Fruit fly (Drosophila melanogaster): ENCODE results near the gene CG17186.
A peak's percentile ranks its signal among the peaks of the same experiment; 100 is the strongest.

CG17186 gene

DNA sequence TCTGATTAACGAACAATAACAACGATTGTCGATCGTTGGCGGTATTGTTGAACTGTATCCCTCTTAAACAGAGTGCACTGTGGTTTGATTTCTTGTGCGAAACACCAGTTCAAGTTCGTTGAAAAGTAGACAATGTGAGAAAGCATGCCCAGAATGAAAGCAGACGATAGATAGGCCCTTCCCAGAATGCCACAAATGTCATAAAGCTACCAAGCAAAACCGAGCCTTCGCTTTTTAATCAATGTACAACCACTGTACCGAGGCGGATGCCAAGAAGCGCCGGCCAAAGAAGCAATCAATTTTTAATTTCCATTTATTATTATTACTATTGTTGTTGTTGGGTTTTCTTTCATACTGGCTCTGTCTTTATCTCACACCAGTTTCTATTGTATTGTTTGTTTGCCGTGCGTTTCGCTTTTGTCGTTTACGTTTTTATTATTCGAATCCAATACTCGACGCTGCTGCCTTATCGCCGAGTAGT lies 31.6 kb upstream of the CG17186 start (continued):
- peak; percentile 78 for TF ChIP-seq Optix (GFP tag; IDR thresholded peaks at IDR 0.05)
- peak; percentile 26 for TF ChIP-seq wek (GFP tag; optimal IDR thresholded peaks at IDR 0.05)
- peak; percentile 64 for TF ChIP-seq Ssrp (tag; optimal IDR thresholded peaks at IDR 0.05)
- TF ChIP-seq Elba2 (GFP tag; optimal IDR thresholded peaks at IDR 0.05): no peak
- no peak for TF ChIP-seq pita (GFP tag; optimal IDR thresholded peaks at IDR 0.05)
- peak; percentile 76 for TF ChIP-seq maf-S (GFP tag; optimal IDR thresholded peaks at IDR 0.05)
- peak; percentile 51 for TF ChIP-seq luna (GFP tag; optimal IDR thresholded peaks at IDR 0.05)
- TF ChIP-seq gem (tag; optimal IDR thresholded peaks at IDR 0.05): peak; percentile 89
- TF ChIP-seq CrebB (tag; optimal IDR thresholded peaks at IDR 0.05): peak; percentile 71
- no peak for TF ChIP-seq Hmx (GFP tag; optimal IDR thresholded peaks at IDR 0.05)
- peak; percentile 56 for TF ChIP-seq run (tag; optimal IDR thresholded peaks at IDR 0.05)
- TF ChIP-seq grau (tag; optimal IDR thresholded peaks at IDR 0.05): peak; percentile 86
- TF ChIP-seq odd (GFP tag; optimal IDR thresholded peaks at IDR 0.05): peak; percentile 79
- TF ChIP-seq Atf-2 (GFP tag; optimal IDR thresholded peaks at IDR 0.05): peak; percentile 76
- TF ChIP-seq CG14667 (GFP tag; IDR thresholded peaks at IDR 0.05): peak; percentile 84
- TF ChIP-seq CG3407 (GFP tag; optimal IDR thresholded peaks at IDR 0.05): peak; percentile 63
- peak; percentile 65 for TF ChIP-seq CG9817 (tag; optimal IDR thresholded peaks at IDR 0.05)
- no peak for TF ChIP-seq unc-4 (GFP tag; IDR thresholded peaks at IDR 0.05; ENCODE audit: partially characterized antibody)
- peak; percentile 89 for TF ChIP-seq E2f1 (GFP tag; IDR thresholded peaks at IDR 0.05)
- peak; percentile 80 for TF ChIP-seq CG16863 (GFP tag; optimal IDR thresholded peaks at IDR 0.05)
- TF ChIP-seq CG1603 (tag; optimal IDR thresholded peaks at IDR 0.05): peak; percentile 90
- TF ChIP-seq CG14050 (GFP tag; IDR thresholded peaks at IDR 0.05): peak; percentile 84
- TF ChIP-seq zf30C (GFP tag; optimal IDR thresholded peaks at IDR 0.05): no peak
- peak; percentile 76 for TF ChIP-seq oc (tag; optimal IDR thresholded peaks at IDR 0.05)
- peak; percentile 82 for TF ChIP-seq CG1647 (GFP tag; optimal IDR thresholded peaks at IDR 0.05)
- TF ChIP-seq CG11093 (GFP tag; IDR thresholded peaks at IDR 0.05): 0 out of 3 replicates have a peak, but pooled peaks have one; percentile 44
- peak; percentile 72 for TF ChIP-seq B-H1 (GFP tag; IDR thresholded peaks at IDR 0.05)
- no peak for TF ChIP-seq CG8478 (optimal IDR thresholded peaks at IDR 0.05)
- TF ChIP-seq chm (GFP tag; IDR thresholded peaks at IDR 0.05): peak; percentile 87
- peak; percentile 41 for TF ChIP-seq CG13894 (tag; optimal IDR thresholded peaks at IDR 0.05)
- peak; percentile 17 for TF ChIP-seq Hey (tag; optimal IDR thresholded peaks at IDR 0.05)
- TF ChIP-seq Poxn (GFP tag; IDR thresholded peaks at IDR 0.05): peak; percentile 71
- peak; percentile 55 for TF ChIP-seq CG4617 (GFP tag; optimal IDR thresholded peaks at IDR 0.05; ENCODE audit: borderline replicate concordance)
- TF ChIP-seq CG11723 (GFP tag; optimal IDR thresholded peaks at IDR 0.05): peak; percentile 38
- peak; percentile 70 for TF ChIP-seq CG1792 (GFP tag; optimal IDR thresholded peaks at IDR 0.05)
- TF ChIP-seq cas (GFP tag; IDR thresholded peaks at IDR 0.05): peak; percentile 67; the same call in 1 of the 2 replicates
- TF ChIP-seq tx (GFP tag; optimal IDR thresholded peaks at IDR 0.05): peak; percentile 82
- peak; percentile 88 for TF ChIP-seq ind (GFP tag; optimal IDR thresholded peaks at IDR 0.05)
- TF ChIP-seq CG11456 (GFP tag; IDR thresholded peaks at IDR 0.05): peak; percentile 87
- peak; percentile 55 for TF ChIP-seq CG3065 (GFP tag; optimal IDR thresholded peaks at IDR 0.05)
- TF ChIP-seq NfI (GFP tag; optimal IDR thresholded peaks at IDR 0.05): peak; percentile 81
- TF ChIP-seq CG7928 (GFP tag; optimal IDR thresholded peaks at IDR 0.05): no peak
- TF ChIP-seq CG4854 (GFP tag; optimal IDR thresholded peaks at IDR 0.05): peak; percentile 68
- TF ChIP-seq tap (tag; optimal IDR thresholded peaks at IDR 0.05): peak; percentile 74
- TF ChIP-seq Sry-β (GFP tag; optimal IDR thresholded peaks at IDR 0.05): no peak
- peak; percentile 87 for TF ChIP-seq ken (GFP tag; IDR thresholded peaks at IDR 0.05)
- TF ChIP-seq Atf3 (GFP tag; optimal IDR thresholded peaks at IDR 0.05): peak; percentile 78
- peak; percentile 37 for TF ChIP-seq CG13624 (GFP tag; optimal IDR thresholded peaks at IDR 0.05)
- TF ChIP-seq CG9437 (GFP tag; optimal IDR thresholded peaks at IDR 0.05): peak; percentile 69
- peak; percentile 65 for TF ChIP-seq CG13123 (GFP tag; optimal IDR thresholded peaks at IDR 0.05)
- TF ChIP-seq CG18476 (GFP tag; optimal IDR thresholded peaks at IDR 0.05): peak; percentile 76
- peak; percentile 81 for TF ChIP-seq NFAT (GFP tag; IDR thresholded peaks at IDR 0.05)

Measured in whole organism, embryonic.